In the genomic region with DNA sequence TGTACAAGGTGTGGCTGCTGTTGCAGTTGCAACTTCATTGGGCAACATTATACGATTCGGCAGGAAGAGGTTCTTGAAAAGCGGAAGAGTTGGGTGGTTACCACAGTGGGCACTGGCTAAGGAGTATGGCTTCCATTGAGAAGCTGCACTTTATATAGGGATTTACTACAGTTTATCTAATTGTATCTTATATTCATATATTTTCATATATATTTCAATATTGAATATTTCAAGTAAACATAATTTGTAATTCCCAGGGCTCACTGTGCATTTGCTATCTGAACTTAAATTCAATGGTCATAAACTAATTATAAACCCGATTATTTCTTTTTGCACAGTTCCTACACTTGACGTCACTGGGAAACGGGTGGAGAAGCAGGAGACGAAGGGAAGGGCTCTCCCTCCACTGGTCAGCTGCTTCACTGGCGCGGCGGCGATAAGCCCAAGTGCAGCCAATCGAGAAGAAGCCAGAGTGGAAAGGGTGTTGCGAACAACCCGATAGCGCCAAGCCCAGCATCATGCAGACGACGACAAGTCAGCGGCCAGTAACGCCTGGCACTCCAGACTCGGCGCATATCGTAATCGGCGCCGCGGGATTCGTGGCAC, we compare ENCODE assay signal across 5 fruit fly cellular contexts.
TF ChIP-seq lines count a peak whose summit lies in the region.

No protein-coding gene starts in this region.

- TF ChIP-seq CTCF in whole organism, embryonic (GFP tag; optimal IDR thresholded peaks at IDR 0.05; lab: Kevin White, UChicago): no peak

TF ChIP-seq in whole organism, adult, 20 proteins besides CTCF, POLR2A, EP300 and RAD21 (continues in another document):
- TF ChIP-seq cic (GFP tag; optimal IDR thresholded peaks at IDR 0.05; lab: Kevin White, UChicago) (peak; percentile 18), CG14711 (tag; optimal IDR thresholded peaks at IDR 0.05; lab: Kevin White, UChicago) (peak; percentile 75), CG11617 (GFP tag; optimal IDR thresholded peaks at IDR 0.05; lab: Kevin White, UChicago) (peak; percentile 82), ovo (GFP tag; optimal IDR thresholded peaks at IDR 0.05; lab: Kevin White, UChicago) (no peak), Mnt (GFP tag; optimal IDR thresholded peaks at IDR 0.05; lab: Kevin White, UChicago) (peak; percentile 47), CG12768 (GFP tag; optimal IDR thresholded peaks at IDR 0.05; lab: Kevin White, UChicago) (peak; percentile 80), kay (GFP tag; lab: Kevin White, UChicago; ENCODE audit: borderline replicate concordance) (no peak), bab1 (GFP tag; optimal IDR thresholded peaks at IDR 0.05; lab: Kevin White, UChicago) (no peak), tj (GFP tag; optimal IDR thresholded peaks at IDR 0.05; lab: Kevin White, UChicago) (peak; percentile 38), Crg-1 (GFP tag; optimal IDR thresholded peaks at IDR 0.05; lab: Kevin White, UChicago) (peak; percentile 16), Hr96 (GFP tag; optimal IDR thresholded peaks at IDR 0.05; lab: Kevin White, UChicago) (peak; percentile 3), Clk (GFP tag; optimal IDR thresholded peaks at IDR 0.05; lab: Kevin White, UChicago) (peak; percentile 39), pad (GFP tag; optimal IDR thresholded peaks at IDR 0.05; lab: Kevin White, UChicago) (peak; percentile 61), CG33017 (tag; optimal IDR thresholded peaks at IDR 0.05; lab: Kevin White, UChicago) (peak; percentile 82), CG1620 (GFP tag; optimal IDR thresholded peaks at IDR 0.05; lab: Kevin White, UChicago) (no peak), toe (GFP tag; optimal IDR thresholded peaks at IDR 0.05; lab: Kevin White, UChicago) (no peak), CG7101 (tag; optimal IDR thresholded peaks at IDR 0.05; lab: Kevin White, UChicago) (peak; percentile 90)

TF ChIP-seq in whole organism, embryonic, 481 proteins besides CTCF, POLR2A, EP300 and RAD21 (continues in another document):
- TF ChIP-seq CG31388 (GFP tag; optimal IDR thresholded peaks at IDR 0.05; lab: Kevin White, UChicago) (no peak), org-1 (GFP tag; optimal IDR thresholded peaks at IDR 0.05; lab: Kevin White, UChicago) (peak; percentile 8), CG2120 (GFP tag; optimal IDR thresholded peaks at IDR 0.05; lab: Kevin White, UChicago) (peak; percentile 57), CG32532 (GFP tag; IDR thresholded peaks at IDR 0.05; lab: Robert Waterston, UW) (peak; percentile 60), CG11696 (GFP tag; IDR thresholded peaks at IDR 0.05; lab: Robert Waterston, UW) (no peak), CG8765 (GFP tag; IDR thresholded peaks at IDR 0.05; lab: Robert Waterston, UW) (no peak), CG10321 (GFP tag; IDR thresholded peaks at IDR 0.05; lab: Robert Waterston, UW) (no peak), CG12769 (tag; optimal IDR thresholded peaks at IDR 0.05; lab: Kevin White, UChicago) (peak; percentile 54), corto (GFP tag; optimal IDR thresholded peaks at IDR 0.05; lab: Kevin White, UChicago) (no peak), CG4360 (GFP tag; IDR thresholded peaks at IDR 0.05; lab: Robert Waterston, UW) (no peak), ranshi (GFP tag; IDR thresholded peaks at IDR 0.05; lab: Robert Waterston, UW) (peak; percentile 40; the same call in 1 of the 2 replicates), hkb (optimal IDR thresholded peaks at IDR 0.05; lab: Kevin White, UChicago) (no peak), hkb (GFP tag; IDR thresholded peaks at IDR 0.05; lab: Robert Waterston, UW) (peak; percentile 43; the same call in 1 of the 2 replicates), CG1233 (GFP tag; optimal IDR thresholded peaks at IDR 0.05; lab: Kevin White, UChicago) (peak; percentile 17), CG16815 (GFP tag; optimal IDR thresholded peaks at IDR 0.05; lab: Kevin White, UChicago) (peak; percentile 21), Myb (GFP tag; optimal IDR thresholded peaks at IDR 0.05; lab: Kevin White, UChicago) (no peak), tio (GFP tag; optimal IDR thresholded peaks at IDR 0.05; lab: Kevin White, UChicago) (no peak)

TF ChIP-seq in whole organism, prepupa, 60 proteins besides CTCF, POLR2A, EP300 and RAD21 (continues in another document):
- TF ChIP-seq CG31627 (GFP tag; optimal IDR thresholded peaks at IDR 0.05; lab: Kevin White, UChicago): peak; percentile 11
- TF ChIP-seq CG15336 (GFP tag; IDR thresholded peaks at IDR 0.05; lab: Robert Waterston, UW): peak; percentile 65
- 0 out of 2 replicates have a peak, but pooled peaks have one; percentile 8 for TF ChIP-seq CG11294 (GFP tag; IDR thresholded peaks at IDR 0.05; lab: Robert Waterston, UW)
- TF ChIP-seq CG16779 (tag; optimal IDR thresholded peaks at IDR 0.05; lab: Kevin White, UChicago): no peak
- no peak for TF ChIP-seq Hr39 (GFP tag; optimal IDR thresholded peaks at IDR 0.05; lab: Kevin White, UChicago)
- no peak for TF ChIP-seq Met (GFP tag; optimal IDR thresholded peaks at IDR 0.05; lab: Kevin White, UChicago)
- peak; percentile 22 for TF ChIP-seq topi (GFP tag; optimal IDR thresholded peaks at IDR 0.05; lab: Kevin White, UChicago)
- peak; percentile 13 for TF ChIP-seq Sox102F (GFP tag; optimal IDR thresholded peaks at IDR 0.05; lab: Kevin White, UChicago)
- peak; percentile 4 for TF ChIP-seq Sox14 (GFP tag; optimal IDR thresholded peaks at IDR 0.05; lab: Kevin White, UChicago)
- peak; percentile 49 for TF ChIP-seq CG10631 (GFP tag; optimal IDR thresholded peaks at IDR 0.05; lab: Kevin White, UChicago)
- peak; percentile 6 for TF ChIP-seq CG11902 (GFP tag; optimal IDR thresholded peaks at IDR 0.05; lab: Kevin White, UChicago)
- peak; percentile 66 for TF ChIP-seq Eip78C (GFP tag; lab: Kevin White, UChicago)
- peak; percentile 44 for TF ChIP-seq fd59A (GFP tag; optimal IDR thresholded peaks at IDR 0.05; lab: Kevin White, UChicago)
- TF ChIP-seq ss (GFP tag; optimal IDR thresholded peaks at IDR 0.05; lab: Kevin White, UChicago): no peak
- TF ChIP-seq vri (GFP tag; optimal IDR thresholded peaks at IDR 0.05; lab: Kevin White, UChicago): no peak
- peak; percentile 16 for TF ChIP-seq lz (GFP tag; optimal IDR thresholded peaks at IDR 0.05; lab: Kevin White, UChicago)
- TF ChIP-seq acj6 (GFP tag; optimal IDR thresholded peaks at IDR 0.05; lab: Kevin White, UChicago): peak; percentile 52
- TF ChIP-seq eg (GFP tag; IDR thresholded peaks at IDR 0.05; lab: Robert Waterston, UW): peak; percentile 42; the same call in 1 of the 3 replicates

TF ChIP-seq in whole organism, pupa, 21 proteins besides CTCF, POLR2A, EP300 and RAD21 (continues in another document):
- TF ChIP-seq CG8159 (tag; optimal IDR thresholded peaks at IDR 0.05; lab: Kevin White, UChicago): peak; percentile 65
- TF ChIP-seq fd96Ca (GFP tag; IDR thresholded peaks at IDR 0.05; lab: Robert Waterston, UW): peak; percentile 19; the same call in 1 of the 3 replicates
- TF ChIP-seq CG17806 (tag; optimal IDR thresholded peaks at IDR 0.05; lab: Kevin White, UChicago): peak; percentile 63
- peak; percentile 35 for TF ChIP-seq CG34367 (tag; optimal IDR thresholded peaks at IDR 0.05; lab: Kevin White, UChicago)
- peak; percentile 55 for TF ChIP-seq CG8301 (tag; optimal IDR thresholded peaks at IDR 0.05; lab: Kevin White, UChicago)
- peak; percentile 65 for TF ChIP-seq CG9948 (tag; optimal IDR thresholded peaks at IDR 0.05; lab: Kevin White, UChicago)
- TF ChIP-seq rn (GFP tag; IDR thresholded peaks at IDR 0.05; lab: Robert Waterston, UW): no peak
- no peak for TF ChIP-seq EcR (GFP tag; optimal IDR thresholded peaks at IDR 0.05; lab: Kevin White, UChicago)
- TF ChIP-seq D1 (tag; optimal IDR thresholded peaks at IDR 0.05; lab: Kevin White, UChicago): no peak
- TF ChIP-seq Ets98B (GFP tag; IDR thresholded peaks at IDR 0.05; lab: Robert Waterston, UW): peak; percentile 45
- peak; percentile 59; the same call in 2 of the 3 replicates for TF ChIP-seq CG4496 (GFP tag; IDR thresholded peaks at IDR 0.05; lab: Robert Waterston, UW)
- TF ChIP-seq CG12605 (GFP tag; IDR thresholded peaks at IDR 0.05; lab: Robert Waterston, UW): 0 out of 2 replicates have a peak, but pooled peaks have one; percentile 9
- TF ChIP-seq CG15710 (tag; optimal IDR thresholded peaks at IDR 0.05; lab: Kevin White, UChicago): peak; percentile 65
- peak; percentile 78 for TF ChIP-seq CG14655 (GFP tag; optimal IDR thresholded peaks at IDR 0.05; lab: Kevin White, UChicago)
- TF ChIP-seq Pif1B (GFP tag; optimal IDR thresholded peaks at IDR 0.05; lab: Kevin White, UChicago): no peak
- TF ChIP-seq CG32121 (GFP tag; IDR thresholded peaks at IDR 0.05; lab: Robert Waterston, UW): 0 out of 2 replicates have a peak, but pooled peaks have one; percentile 41
- no peak for TF ChIP-seq CG10348 (GFP tag; IDR thresholded peaks at IDR 0.05; lab: Robert Waterston, UW)
- peak; percentile 44 for TF ChIP-seq Snoo (tag; optimal IDR thresholded peaks at IDR 0.05; lab: Kevin White, UChicago)

TF ChIP-seq in whole organism, wandering third instar larva, 38 proteins besides CTCF, POLR2A, EP300 and RAD21:
- TF ChIP-seq OdsH (GFP tag; optimal IDR thresholded peaks at IDR 0.05; lab: Kevin White, UChicago): peak; percentile 65
- TF ChIP-seq foxo (GFP tag; optimal IDR thresholded peaks at IDR 0.05; lab: Kevin White, UChicago): peak in 1 of 2 experiments; percentile 78
- peak; percentile 43 for TF ChIP-seq Hnf4 (GFP tag; optimal IDR thresholded peaks at IDR 0.05; lab: Kevin White, UChicago)
- peak; percentile 28 for TF ChIP-seq dmrt93B (GFP tag; optimal IDR thresholded peaks at IDR 0.05; lab: Kevin White, UChicago)
- TF ChIP-seq dl (GFP tag; optimal IDR thresholded peaks at IDR 0.05; lab: Kevin White, UChicago; ENCODE audit: insufficient read depth in 1 of 2, partially characterized antibody in 2 of 2): no peak
- TF ChIP-seq fru (GFP tag; optimal IDR thresholded peaks at IDR 0.05; lab: Kevin White, UChicago): peak; percentile 50
- no peak for TF ChIP-seq jim (GFP tag; optimal IDR thresholded peaks at IDR 0.05; lab: Kevin White, UChicago)
- TF ChIP-seq ey (GFP tag; optimal IDR thresholded peaks at IDR 0.05; lab: Kevin White, UChicago): peak; percentile 41
- TF ChIP-seq Sp1 (GFP tag; optimal IDR thresholded peaks at IDR 0.05; lab: Kevin White, UChicago): peak; percentile 59
- TF ChIP-seq woc (GFP tag; optimal IDR thresholded peaks at IDR 0.05; lab: Kevin White, UChicago): no peak
- peak; percentile 14 for TF ChIP-seq br (GFP tag; optimal IDR thresholded peaks at IDR 0.05; lab: Kevin White, UChicago)
- peak; percentile 63 for TF ChIP-seq psq (GFP tag; optimal IDR thresholded peaks at IDR 0.05; lab: Kevin White, UChicago)
- TF ChIP-seq rgr (GFP tag; optimal IDR thresholded peaks at IDR 0.05; lab: Kevin White, UChicago): peak; percentile 69
- peak; percentile 68 for TF ChIP-seq h (GFP tag; optimal IDR thresholded peaks at IDR 0.05; lab: Kevin White, UChicago)
- no peak for TF ChIP-seq pan (optimal IDR thresholded peaks at IDR 0.05; lab: Kevin White, UChicago)
- TF ChIP-seq HLH106 (tag; optimal IDR thresholded peaks at IDR 0.05; lab: Kevin White, UChicago): peak; percentile 45
